Fruit fly (Drosophila melanogaster) whole organism, embryonic: ENCODE measurements around the gene CG6878.

Experiments used
- Atf3 ChIP-seq: fragments of 200-800 bp; sonication (Bioruptor generic); optimal IDR thresholded peaks from 3 replicates; lab custom pipeline; 2016; ENCODE audit warnings: missing biosample characterization, missing genetic modification characterization
- CG10431 ChIP-seq: fragments of 200-800 bp; sonication (Bioruptor generic); optimal IDR thresholded peaks from 3 replicates; lab custom pipeline; 2018; ENCODE audit warnings: missing biosample characterization, mild to moderate bottlenecking, missing genetic modification characterization
- CG12299 ChIP-seq: fragments of 200-800 bp; sonication (Bioruptor generic); optimal IDR thresholded peaks from 2 replicates; lab custom pipeline; 2018; ENCODE audit warnings: missing biosample characterization, mild to moderate bottlenecking, missing genetic modification characterization
- CG13624 ChIP-seq: fragments of 200-800 bp; sonication (Bioruptor generic); optimal IDR thresholded peaks from 2 replicates; lab custom pipeline; 2016; ENCODE audit warnings: missing biosample characterization, missing genetic modification characterization
- CG13894 ChIP-seq: fragments of 200-800 bp; sonication (Bioruptor generic); optimal IDR thresholded peaks from 3 replicates; lab custom pipeline; 2018; ENCODE audit warnings: missing biosample characterization, mild to moderate bottlenecking, missing genetic modification characterization, moderate library complexity
- CG14014 ChIP-seq: fragments of 200-800 bp; sonication (Bioruptor generic); IDR thresholded peaks from 2 replicates; pipeline ENCODE4 v1.3.6; 2022; ENCODE audit warnings: missing biosample characterization, missing genetic modification characterization
- CG1603 ChIP-seq: fragments of 200-800 bp; sonication (Bioruptor generic); optimal IDR thresholded peaks from 2 replicates; lab custom pipeline; 2019; ENCODE audit warnings: missing biosample characterization, mild to moderate bottlenecking, missing genetic modification characterization, moderate library complexity
- CG17612 ChIP-seq: fragments of 200-800 bp; sonication (Bioruptor generic); IDR thresholded peaks from 2 replicates; pipeline ENCODE4 v1.3.6; 2022; ENCODE audit warnings: missing biosample characterization, missing genetic modification characterization
- CG2199 ChIP-seq: fragments of 200-800 bp; sonication (Bioruptor generic); IDR thresholded peaks from 3 replicates; pipeline ENCODE4 v1.3.6; 2022; ENCODE audit warnings: missing biosample characterization, missing genetic modification characterization
- CG30403 ChIP-seq: fragments of 200-800 bp; sonication (Bioruptor generic); optimal IDR thresholded peaks from 3 replicates; lab custom pipeline; 2016; ENCODE audit warnings: missing biosample characterization, missing genetic modification characterization
- CG3995 ChIP-seq: fragments of 200-800 bp; sonication (Bioruptor generic); optimal IDR thresholded peaks from 3 replicates; lab custom pipeline; 2016; ENCODE audit warnings: missing biosample characterization, missing genetic modification characterization
- CG4707 ChIP-seq: fragments of 200-800 bp; sonication (Bioruptor generic); optimal IDR thresholded peaks from 2 replicates; lab custom pipeline; 2018; ENCODE audit warnings: missing biosample characterization, mild to moderate bottlenecking, missing genetic modification characterization, moderate library complexity
- CG5180 ChIP-seq: fragments of 200-800 bp; sonication (Bioruptor generic); optimal IDR thresholded peaks from 3 replicates; lab custom pipeline; 2017; ENCODE audit warnings: missing biosample characterization, missing genetic modification characterization, mild to moderate bottlenecking, moderate library complexity, missing genetic modification reagents
- CG6175 ChIP-seq: fragments of 200-800 bp; sonication (Bioruptor generic); IDR thresholded peaks from 3 replicates; pipeline ENCODE4 v1.3.6; 2022; ENCODE audit warnings: missing biosample characterization, missing genetic modification characterization
- CG6689 ChIP-seq: fragments of 200-800 bp; sonication (Bioruptor generic); IDR thresholded peaks from 2 replicates; pipeline ENCODE4 v1.3.6; 2022; ENCODE audit warnings: missing biosample characterization, missing genetic modification characterization
- CG6813 ChIP-seq: fragments of 200-800 bp; sonication (Bioruptor generic); optimal IDR thresholded peaks from 2 replicates; lab custom pipeline; 2017; ENCODE audit warnings: missing biosample characterization, missing genetic modification characterization, mild to moderate bottlenecking, moderate library complexity, missing genetic modification reagents
- CG6854 ChIP-seq: fragments of 200-800 bp; sonication (Bioruptor generic); optimal IDR thresholded peaks from 3 replicates; lab custom pipeline; 2017; ENCODE audit warnings: missing biosample characterization, mild to moderate bottlenecking, missing genetic modification characterization
- CG7556 ChIP-seq: fragments of 200-800 bp; sonication (Bioruptor generic); optimal IDR thresholded peaks from 2 replicates; lab custom pipeline; 2017; ENCODE audit warnings: missing biosample characterization, mild to moderate bottlenecking, missing genetic modification characterization
- CG7928 ChIP-seq: fragments of 200-800 bp; sonication (Bioruptor generic); optimal IDR thresholded peaks from 2 replicates; lab custom pipeline; 2017; ENCODE audit warnings: missing biosample characterization, mild to moderate bottlenecking, missing genetic modification characterization
- CG7963 ChIP-seq: fragments of 200-800 bp; sonication (Bioruptor generic); IDR thresholded peaks from 3 replicates; pipeline ENCODE4 v1.3.6; 2022; ENCODE audit warnings: missing biosample characterization, missing genetic modification characterization; ENCODE audit not compliant: partially characterized antibody
- CG8281 ChIP-seq: fragments of 200-800 bp; sonication (Bioruptor generic); optimal IDR thresholded peaks from 2 replicates; lab custom pipeline; 2018; ENCODE audit warnings: missing biosample characterization, mild to moderate bottlenecking, missing genetic modification characterization, moderate library complexity
- CG9215 ChIP-seq: fragments of 200-800 bp; sonication (Bioruptor generic); IDR thresholded peaks from 2 replicates; pipeline ENCODE4 v1.3.6; 2022; ENCODE audit warnings: missing biosample characterization, missing genetic modification characterization
- Doc3 ChIP-seq: fragments of 200-800 bp; sonication (Bioruptor generic); IDR thresholded peaks from 3 replicates; pipeline ENCODE4 v1.3.6; 2022; ENCODE audit warnings: missing biosample characterization, missing genetic modification characterization; ENCODE audit not compliant: partially characterized antibody
- Dp ChIP-seq: fragments of 200-800 bp; sonication (Bioruptor generic); optimal IDR thresholded peaks from 2 replicates; lab custom pipeline; 2018; ENCODE audit warnings: missing biosample characterization, mild to moderate bottlenecking, missing genetic modification characterization, moderate library complexity
- Gug ChIP-seq: fragments of 200-800 bp; sonication (Bioruptor generic); IDR thresholded peaks from 4 replicates; pipeline ENCODE4 v1.3.6; 2022; ENCODE audit warnings: missing biosample characterization, missing genetic modification characterization
- Jarid2 ChIP-seq: fragments of 200-800 bp; sonication (Bioruptor generic); optimal IDR thresholded peaks from 3 replicates; lab custom pipeline; 2017; ENCODE audit warnings: mild to moderate bottlenecking, missing biosample characterization, missing genetic modification reagents, missing genetic modification characterization
- NFAT ChIP-seq: fragments of 200-800 bp; sonication (Bioruptor generic); IDR thresholded peaks from 2 replicates; pipeline ENCODE4 v1.3.6; 2022; ENCODE audit warnings: missing biosample characterization, missing genetic modification characterization
- Neu2 ChIP-seq: fragments of 200-800 bp; sonication (Bioruptor generic); optimal IDR thresholded peaks from 3 replicates; lab custom pipeline; 2016; ENCODE audit warnings: missing biosample characterization, missing genetic modification characterization, borderline replicate concordance
- PHDP ChIP-seq: fragments of 200-800 bp; sonication (Bioruptor generic); optimal IDR thresholded peaks from 3 replicates; lab custom pipeline; 2018; ENCODE audit warnings: missing biosample characterization, mild to moderate bottlenecking, missing genetic modification characterization, moderate library complexity
- Sox102F ChIP-seq: fragments of 200-800 bp; sonication (Bioruptor generic); optimal IDR thresholded peaks from 2 replicates; lab custom pipeline; 2018; ENCODE audit warnings: missing biosample characterization, mild to moderate bottlenecking, missing genetic modification characterization, moderate library complexity
- Trl ChIP-seq, 3 experiments: fragments of >200 bp in 2 of 3; fragments of 200-800 bp in 1 of 3; sonication (Bioruptor generic) in 1 of 3; optimal IDR thresholded peaks; 2 replicates in 1 of 3; 3 replicates in 2 of 3; lab custom pipeline; 2016 to 2017; ENCODE audit warnings: missing biosample characterization in 1 of 3, missing genetic modification characterization in 1 of 3
- ap ChIP-seq: fragments of 200-800 bp; sonication (Bioruptor generic); IDR thresholded peaks from 2 replicates; pipeline ENCODE4 v1.3.6; 2022; ENCODE audit warnings: missing biosample characterization, missing genetic modification characterization
- ase ChIP-seq: fragments of 200-800 bp; sonication (Bioruptor generic); IDR thresholded peaks from 3 replicates; pipeline ENCODE4 v1.3.6; 2022; ENCODE audit warnings: missing biosample characterization, missing genetic modification characterization
- ash1 ChIP-seq: fragments of 200-800 bp; sonication (Bioruptor generic); optimal IDR thresholded peaks from 2 replicates; lab custom pipeline; 2018; ENCODE audit warnings: missing biosample characterization, mild to moderate bottlenecking, missing genetic modification characterization
- caup ChIP-seq: fragments of 200-800 bp; sonication (Bioruptor generic); optimal IDR thresholded peaks from 3 replicates; lab custom pipeline; 2017; ENCODE audit warnings: missing biosample characterization, mild to moderate bottlenecking, missing genetic modification characterization, moderate library complexity; ENCODE audit not compliant: severe bottlenecking
- croc ChIP-seq: fragments of 200-800 bp; sonication (Bioruptor generic); conservative IDR thresholded peaks from 3 replicates; pipeline ENCODE4 v1.3.6; 2022; ENCODE audit warnings: missing biosample characterization, missing genetic modification characterization
- fu2 ChIP-seq: fragments of 200-800 bp; sonication (Bioruptor generic); optimal IDR thresholded peaks from 2 replicates; lab custom pipeline; 2016; ENCODE audit warnings: missing biosample characterization, missing genetic modification characterization
- h ChIP-seq: fragments of >200 bp; optimal IDR thresholded peaks from 2 replicates; lab custom pipeline; 2017
- kay ChIP-seq: fragments of 200-800 bp; sonication (Bioruptor generic); optimal IDR thresholded peaks from 2 replicates; lab custom pipeline; 2016; ENCODE audit warnings: missing biosample characterization, missing genetic modification characterization
- ken ChIP-seq: fragments of 200-800 bp; sonication (Bioruptor generic); IDR thresholded peaks from 3 replicates; pipeline ENCODE4 v1.3.6; 2022; ENCODE audit warnings: missing biosample characterization, missing genetic modification characterization
- lola ChIP-seq, 3 experiments: fragments of >200 bp in 2 of 3; fragments of 200-800 bp in 1 of 3; sonication (Bioruptor generic) in 1 of 3; optimal IDR thresholded peaks; 2 replicates each; lab custom pipeline; 2017 to 2019; ENCODE audit warnings: missing biosample characterization in 3 of 3, missing genetic modification characterization in 3 of 3, mild to moderate bottlenecking in 1 of 3, moderate library complexity in 1 of 3
- shn ChIP-seq: fragments of 200-800 bp; sonication (Bioruptor generic); optimal IDR thresholded peaks from 3 replicates; lab custom pipeline; 2016; ENCODE audit warnings: missing biosample characterization, missing genetic modification characterization
- sima ChIP-seq: fragments of 200-800 bp; sonication (Bioruptor generic); optimal IDR thresholded peaks from 2 replicates; lab custom pipeline; 2016; ENCODE audit warnings: missing biosample characterization, missing genetic modification characterization
- sisA ChIP-seq: fragments of 200-800 bp; sonication (Bioruptor generic); IDR thresholded peaks from 2 replicates; pipeline ENCODE4 v1.3.6; 2022; ENCODE audit warnings: missing biosample characterization, missing genetic modification characterization
- sob ChIP-seq: fragments of 200-800 bp; sonication (Bioruptor generic); IDR thresholded peaks from 2 replicates; pipeline ENCODE4 v1.3.6; 2022; ENCODE audit warnings: missing biosample characterization, missing genetic modification characterization
- trem ChIP-seq: fragments of 200-800 bp; optimal IDR thresholded peaks from 3 replicates; lab custom pipeline; 2019; ENCODE audit warnings: missing biosample characterization, mild to moderate bottlenecking, missing genetic modification characterization, moderate library complexity
- wek ChIP-seq: fragments of 200-800 bp; sonication (Bioruptor generic); optimal IDR thresholded peaks from 3 replicates; lab custom pipeline; 2018; ENCODE audit warnings: missing biosample characterization, mild to moderate bottlenecking, missing genetic modification characterization, moderate library complexity

CG6878 gene

dm6 chr3L:15136659-15137572 is 24.7 kb upstream of the CG6878 start, which contains the start of gene CG12316 (continued):
- TF ChIP-seq CG3995 (GFP tag; lab: Kevin White, UChicago) = peak; percentile 77
- peak; percentile 94 for TF ChIP-seq CG12299 (tag; lab: Kevin White, UChicago)
- peak in 1 of 3 experiments; percentile 96 for TF ChIP-seq lola (GFP tag; optimal IDR thresholded peaks at IDR 0.05; lab: Kevin White, UChicago)
- peak; percentile 86 for TF ChIP-seq wek (GFP tag; lab: Kevin White, UChicago)
- TF ChIP-seq CG1603 (tag; lab: Kevin White, UChicago) = peak; percentile 90
- peak; percentile 92 for TF ChIP-seq CG30403 (GFP tag; lab: Kevin White, UChicago)
- peak; percentile 92 for TF ChIP-seq CG6854 (GFP tag; lab: Kevin White, UChicago)
- peak; percentile 88 for TF ChIP-seq CG4707 (GFP tag; lab: Kevin White, UChicago)
- TF ChIP-seq shn (GFP tag; lab: Kevin White, UChicago) = peak; percentile 93
- TF ChIP-seq CG13894 (tag; lab: Kevin White, UChicago) = peak; percentile 91
- peak; percentile 87 for TF ChIP-seq Doc3 (GFP tag; lab: Robert Waterston, UW)
- TF ChIP-seq CG6813 (GFP tag; lab: Kevin White, UChicago) = peak; percentile 94
- TF ChIP-seq CG14014 = peak; percentile 79
- TF ChIP-seq ase (GFP tag; lab: Robert Waterston, UW) = peak; percentile 43; the same call in 2 of the 3 replicates
- TF ChIP-seq trem (tag; lab: Kevin White, UChicago) = peak; percentile 91
- TF ChIP-seq CG13624 (GFP tag; lab: Kevin White, UChicago) = peak; percentile 93
- TF ChIP-seq CG10431 (GFP tag; lab: Kevin White, UChicago) = peak; percentile 79
- peak; percentile 94 for TF ChIP-seq PHDP (tag; lab: Kevin White, UChicago)
- TF ChIP-seq fu2 = peak; percentile 82
- peak; percentile 64; the same call in 1 of the 2 replicates for TF ChIP-seq CG17612
- peak; percentile 84 for TF ChIP-seq sima (GFP tag; lab: Kevin White, UChicago)
- TF ChIP-seq caup (GFP tag; lab: Kevin White, UChicago) = peak; percentile 90
- TF ChIP-seq CG6175 (GFP tag; lab: Robert Waterston, UW) = peak; percentile 61; the same call in 1 of the 3 replicates
- peak; percentile 77 for TF ChIP-seq Gug (GFP tag; lab: Robert Waterston, UW)
- peak; percentile 92 for TF ChIP-seq Atf3 (GFP tag; lab: Kevin White, UChicago)
- TF ChIP-seq ash1 (GFP tag; lab: Kevin White, UChicago) = peak; percentile 67
- TF ChIP-seq CG7556 = peak; percentile 93
- TF ChIP-seq Trl (optimal IDR thresholded peaks at IDR 0.05; lab: Kevin White, UChicago) = no peak
- TF ChIP-seq Trl (GFP tag; optimal IDR thresholded peaks at IDR 0.05; lab: Kevin White, UChicago) = peak; percentile 91
- TF ChIP-seq Jarid2 (GFP tag; lab: Kevin White, UChicago) = peak; percentile 72
- TF ChIP-seq CG9215 (GFP tag; lab: Robert Waterston, UW) = peak; percentile 76
- TF ChIP-seq Neu2 (GFP tag; lab: Kevin White, UChicago) = peak; percentile 87
- peak; percentile 74 for TF ChIP-seq sisA (GFP tag; lab: Robert Waterston, UW)
- peak; percentile 82 for TF ChIP-seq sob
- TF ChIP-seq CG7963 (GFP tag; lab: Robert Waterston, UW) = peak; percentile 59; the same call in 1 of the 3 replicates
- no peak for TF ChIP-seq h (lab: Kevin White, UChicago)
- peak; percentile 82; the same call in 1 of the 3 replicates for TF ChIP-seq CG2199
- TF ChIP-seq CG5180 (GFP tag; lab: Kevin White, UChicago) = no peak
- TF ChIP-seq NFAT (GFP tag; lab: Robert Waterston, UW) = no peak; the same call in 1 of the 2 replicates
- TF ChIP-seq Sox102F (GFP tag; lab: Kevin White, UChicago) = peak; percentile 89
- peak; percentile 53 for TF ChIP-seq kay (GFP tag; lab: Kevin White, UChicago)
- peak; percentile 50; the same call in 1 of the 2 replicates for TF ChIP-seq ap (GFP tag; lab: Robert Waterston, UW)
- peak; percentile 55 for TF ChIP-seq CG7928
- TF ChIP-seq CG6689 = peak; percentile 91
- peak; percentile 77 for TF ChIP-seq CG8281 (tag; lab: Kevin White, UChicago)
- peak; percentile 76 for TF ChIP-seq Dp (GFP tag; lab: Kevin White, UChicago)
- peak; percentile 85 for TF ChIP-seq ken (GFP tag; lab: Robert Waterston, UW)
- TF ChIP-seq croc (GFP tag; lab: Robert Waterston, UW) = peak; percentile 76
